Worm (Caenorhabditis elegans): Measurements from ENCODE around the gene Y59A8B.26.

DNA sequence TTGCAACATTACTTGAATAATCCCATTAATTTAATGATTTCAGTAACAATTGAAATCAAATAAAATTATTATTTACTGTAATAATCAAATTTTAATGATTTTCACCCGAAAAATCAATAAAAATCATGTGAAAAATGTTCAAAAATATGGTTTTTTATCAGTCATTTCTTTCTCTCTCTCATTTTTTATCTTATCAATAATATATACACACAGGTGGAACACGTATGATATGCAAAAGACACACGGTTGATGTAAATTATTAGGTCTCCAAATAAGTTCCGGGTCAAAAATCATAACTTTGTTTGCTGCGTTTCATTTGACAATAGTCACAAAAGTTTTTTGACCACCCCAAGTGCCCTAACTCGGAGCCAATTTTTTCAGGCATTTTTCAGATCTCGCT is 32.4 kb downstream of the Y59A8B.26 start:
- TF ChIP-seq nhr-25 (tag; optimal IDR thresholded peaks at IDR 0.05): no peak
- peak; percentile 59 for TF ChIP-seq pha-4 (tag; optimal IDR thresholded peaks at IDR 0.05)
- no peak for TF ChIP-seq elt-3 (tag; optimal IDR thresholded peaks at IDR 0.05)
- TF ChIP-seq hmg-11 (tag; optimal IDR thresholded peaks at IDR 0.05): no peak
- TF ChIP-seq ama-1 (optimal IDR thresholded peaks at IDR 0.05): no peak

Measured in whole organism, L3 larva.